Worm (Caenorhabditis elegans): Measurements from ENCODE around the gene ZC376.8.

The ZC376.8 gene

DNA sequence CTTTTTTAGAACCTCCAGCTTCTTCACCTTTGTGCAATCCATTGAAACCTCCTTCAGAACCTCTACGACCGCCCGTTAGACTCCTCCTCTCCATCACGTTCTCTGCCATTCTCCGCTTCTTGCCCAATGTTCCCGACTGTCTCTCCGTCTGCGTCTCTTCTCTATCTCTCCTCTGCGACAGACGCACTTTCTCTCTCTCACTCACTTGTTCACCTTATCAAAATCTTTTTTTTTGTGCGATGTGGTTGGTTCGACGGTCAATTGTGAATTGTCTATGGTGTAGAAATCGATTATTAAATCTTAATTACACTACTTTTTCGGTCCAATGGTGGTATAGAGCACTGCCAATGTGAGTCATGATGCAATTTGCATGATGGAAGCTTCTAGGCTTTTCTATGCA lies 13.4 kb downstream of the ZC376.8 start, which contains the start of gene atfs-1 (continued):
- TF ChIP-seq ztf-26 (tag; optimal IDR thresholded peaks at IDR 0.05), result peak; percentile 3
- no peak for TF ChIP-seq nhr-90 (tag; optimal IDR thresholded peaks at IDR 0.05)
- TF ChIP-seq ztf-3 (GFP tag; optimal IDR thresholded peaks at IDR 0.05), result no peak
- TF ChIP-seq F52B5.7 (tag; optimal IDR thresholded peaks at IDR 0.05), result no peak
- no peak for TF ChIP-seq ceh-79 (tag; optimal IDR thresholded peaks at IDR 0.05)
- no peak for TF ChIP-seq zim-3 (tag; optimal IDR thresholded peaks at IDR 0.05)
- TF ChIP-seq nhr-27 (tag; optimal IDR thresholded peaks at IDR 0.05), result no peak
- TF ChIP-seq lsy-27 (tag; optimal IDR thresholded peaks at IDR 0.05; ENCODE audit: borderline replicate concordance, insufficient read depth), result no peak
- no peak for TF ChIP-seq ceh-91 (GFP tag; IDR thresholded peaks at IDR 0.05)
- no peak for TF ChIP-seq dpff-1 (tag; optimal IDR thresholded peaks at IDR 0.05)
- TF ChIP-seq unc-62 (GFP tag; optimal IDR thresholded peaks at IDR 0.05), result no peak
- TF ChIP-seq dox-1 (GFP tag; IDR thresholded peaks at IDR 0.05), result peak; percentile 41; the same call in 1 of the 2 replicates
- TF ChIP-seq D2030.7 (GFP tag; IDR thresholded peaks at IDR 0.05), result no peak
- no peak for TF ChIP-seq hmg-20 (GFP tag; IDR thresholded peaks at IDR 0.05)
- TF ChIP-seq gei-17 (GFP tag; optimal IDR thresholded peaks at IDR 0.05), result no peak
- TF ChIP-seq tlf-1 (GFP tag; optimal IDR thresholded peaks at IDR 0.05), result peak; percentile 14
- TF ChIP-seq egl-44 (GFP tag; IDR thresholded peaks at IDR 0.05), result 0 out of 2 replicates have a peak, but pooled peaks have one; percentile 35
- no peak for TF ChIP-seq tbp1 (GFP tag; optimal IDR thresholded peaks at IDR 0.05)
- no peak for TF ChIP-seq rpc-1 (optimal IDR thresholded peaks at IDR 0.05)
- TF ChIP-seq rpc-1 (tag; optimal IDR thresholded peaks at IDR 0.05), result no peak
- TF ChIP-seq bed-1 (GFP tag; IDR thresholded peaks at IDR 0.05), result no peak
- no peak for TF ChIP-seq snpc-3.4 (tag; optimal IDR thresholded peaks at IDR 0.05)
- TF ChIP-seq die-1 (tag; optimal IDR thresholded peaks at IDR 0.05), result no peak
- TF ChIP-seq lir-1 (GFP tag; conservative IDR thresholded peaks at IDR 0.05), result no peak
- no peak for TF ChIP-seq atf-7 (tag; optimal IDR thresholded peaks at IDR 0.05)
- peak; percentile 31 for TF ChIP-seq ZK185.1 (tag; optimal IDR thresholded peaks at IDR 0.05; ENCODE audit: poor library complexity, severe bottlenecking)
- TF ChIP-seq lin-26 (GFP tag; IDR thresholded peaks at IDR 0.05), result no peak
- no peak for TF ChIP-seq hlh-12 (tag; optimal IDR thresholded peaks at IDR 0.05)
- TF ChIP-seq nfyb-1 (GFP tag; IDR thresholded peaks at IDR 0.05), result no peak
- TF ChIP-seq lin-35 (GFP tag; optimal IDR thresholded peaks at IDR 0.05), result peak in 1 of 3 experiments; percentile 1
- TF ChIP-seq nhr-179 (tag; optimal IDR thresholded peaks at IDR 0.05), result no peak
- no peak for TF ChIP-seq Y53F4B.3 (GFP tag; IDR thresholded peaks at IDR 0.05)
- peak; percentile 68 for TF ChIP-seq attf-5 (GFP tag; optimal IDR thresholded peaks at IDR 0.05)
- no peak for TF ChIP-seq let-607 (tag; optimal IDR thresholded peaks at IDR 0.05)
- TF ChIP-seq T26A5.8 (tag; optimal IDR thresholded peaks at IDR 0.05), result no peak
- TF ChIP-seq B0035.1 (tag; optimal IDR thresholded peaks at IDR 0.05), result no peak
- TF ChIP-seq T07F8.4 (tag; optimal IDR thresholded peaks at IDR 0.05), result no peak
- TF ChIP-seq hrde-1 (tag; optimal IDR thresholded peaks at IDR 0.05; ENCODE audit: borderline replicate concordance), result no peak
- TF ChIP-seq C17E4.6 (GFP tag; IDR thresholded peaks at IDR 0.05), result no peak
- no peak for TF ChIP-seq him-1 (tag; optimal IDR thresholded peaks at IDR 0.05)
- TF ChIP-seq ztf-25 (GFP tag; IDR thresholded peaks at IDR 0.05), result no peak
- TF ChIP-seq let-526 (GFP tag; IDR thresholded peaks at IDR 0.05), result no peak
- no peak for TF ChIP-seq akir-1 (GFP tag; optimal IDR thresholded peaks at IDR 0.05)
- no peak for TF ChIP-seq madf-6 (GFP tag; IDR thresholded peaks at IDR 0.05)
- TF ChIP-seq efl-1 (GFP tag; optimal IDR thresholded peaks at IDR 0.05), result no peak
- no peak for TF ChIP-seq tbx-9 (tag; optimal IDR thresholded peaks at IDR 0.05; ENCODE audit: borderline replicate concordance)
- TF ChIP-seq ccch-3 (GFP tag; optimal IDR thresholded peaks at IDR 0.05), result no peak
- no peak for TF ChIP-seq snpc-4 (GFP tag; optimal IDR thresholded peaks at IDR 0.05)
- TF ChIP-seq snpc-4 (tag; optimal IDR thresholded peaks at IDR 0.05), result peak in 3 of 4 experiments; percentile 4 to 14 (median 12)
- TF ChIP-seq F39B2.1 (GFP tag; IDR thresholded peaks at IDR 0.05), result no peak

Data from whole organism, young adult.